Worm (Caenorhabditis elegans): ENCODE data around the gene zhit-2.

zhit-2 gene

ce11 chrIII:4230092-4230491, 14.1 kb downstream of the zhit-2 start:
- TF ChIP-seq ceh-13 (GFP tag; optimal IDR thresholded peaks at IDR 0.05) (no peak), ets-7 (tag; optimal IDR thresholded peaks at IDR 0.05) (no peak), tra-4 (tag; optimal IDR thresholded peaks at IDR 0.05) (no peak), tbx-11 (GFP tag; IDR thresholded peaks at IDR 0.05) (no peak), hmbx-1 (tag; optimal IDR thresholded peaks at IDR 0.05) (no peak), scrt-1 (GFP tag; IDR thresholded peaks at IDR 0.05) (no peak), flt-1 (GFP tag; IDR thresholded peaks at IDR 0.05) (no peak), hnd-1 (tag; optimal IDR thresholded peaks at IDR 0.05) (no peak), hmg-4 (GFP tag; optimal IDR thresholded peaks at IDR 0.05) (no peak)

- TF ChIP-seq tra-4 (tag; optimal IDR thresholded peaks at IDR 0.05): no peak
- no peak for TF ChIP-seq hmg-4 (GFP tag; optimal IDR thresholded peaks at IDR 0.05)
- no peak for TF ChIP-seq pes-1 (GFP tag; IDR thresholded peaks at IDR 0.05)
These were observed 15.3 kb downstream of the zhit-2 start, which contains the start of gene F43C1.5 for ce11 chrIII:4228841-4229240. Gene F43C1.5 (plus strand): TSS chrIII:4229141.

ce11 chrIII:4228008-4228407, 16.2 kb downstream of the zhit-2 start, which contains the start of gene mpk-1:
Gene mpk-1 (minus strand): TSS chrIII:4228108.
- no peak for TF ChIP-seq flt-1 (GFP tag; IDR thresholded peaks at IDR 0.05)
- no peak for TF ChIP-seq hmbx-1 (tag; optimal IDR thresholded peaks at IDR 0.05)
- TF ChIP-seq scrt-1 (GFP tag; IDR thresholded peaks at IDR 0.05): no peak
- TF ChIP-seq tbx-11 (GFP tag; IDR thresholded peaks at IDR 0.05): no peak
- TF ChIP-seq ceh-13 (GFP tag; optimal IDR thresholded peaks at IDR 0.05): no peak
- no peak for TF ChIP-seq aly-1 (tag; optimal IDR thresholded peaks at IDR 0.05)
- TF ChIP-seq F13C5.2 (tag; optimal IDR thresholded peaks at IDR 0.05): no peak
- no peak for TF ChIP-seq B0310.2 (tag; optimal IDR thresholded peaks at IDR 0.05)
- TF ChIP-seq hnd-1 (tag; optimal IDR thresholded peaks at IDR 0.05): no peak
- no peak for TF ChIP-seq ets-7 (tag; optimal IDR thresholded peaks at IDR 0.05)
- no peak for TF ChIP-seq ama-1 (optimal IDR thresholded peaks at IDR 0.05)
- TF ChIP-seq pes-1 (GFP tag; IDR thresholded peaks at IDR 0.05): no peak
- TF ChIP-seq sea-1 (GFP tag; conservative IDR thresholded peaks at IDR 0.05): no peak
- TF ChIP-seq ceh-36 (tag; optimal IDR thresholded peaks at IDR 0.05): no peak
- TF ChIP-seq tra-4 (tag; optimal IDR thresholded peaks at IDR 0.05): no peak
- no peak for TF ChIP-seq hmg-4 (GFP tag; optimal IDR thresholded peaks at IDR 0.05)
- no peak for TF ChIP-seq tbx-37 (GFP tag; conservative IDR thresholded peaks at IDR 0.05)

DNA sequence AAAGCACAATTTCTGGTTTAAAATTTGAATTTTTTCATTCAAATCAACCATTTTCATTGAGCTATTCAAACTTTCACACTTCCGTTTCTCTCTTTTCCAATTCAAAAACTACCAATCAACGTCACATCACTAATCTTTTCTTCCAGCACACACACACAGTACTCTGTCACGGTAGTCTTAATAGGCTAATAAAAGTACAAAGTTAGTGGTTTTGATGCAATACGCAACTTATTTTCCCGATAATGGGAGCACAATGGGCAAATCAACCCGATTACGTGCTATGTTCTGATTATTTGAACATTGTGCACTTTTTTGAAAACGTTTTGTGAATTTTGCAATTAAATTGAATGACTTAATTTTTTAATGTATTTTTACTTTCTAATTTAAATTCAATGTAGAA, 16.8 kb downstream of the zhit-2 start:
- TF ChIP-seq F13C5.2 (tag; optimal IDR thresholded peaks at IDR 0.05): no peak
- TF ChIP-seq hnd-1 (tag; optimal IDR thresholded peaks at IDR 0.05): no peak
- TF ChIP-seq tbx-11 (GFP tag; IDR thresholded peaks at IDR 0.05): no peak
- TF ChIP-seq ama-1 (optimal IDR thresholded peaks at IDR 0.05): no peak
- no peak for TF ChIP-seq flt-1 (GFP tag; IDR thresholded peaks at IDR 0.05)
- TF ChIP-seq scrt-1 (GFP tag; IDR thresholded peaks at IDR 0.05): no peak
- no peak for TF ChIP-seq hmg-4 (GFP tag; optimal IDR thresholded peaks at IDR 0.05)
- no peak for TF ChIP-seq tra-4 (tag; optimal IDR thresholded peaks at IDR 0.05)
- TF ChIP-seq pes-1 (GFP tag; IDR thresholded peaks at IDR 0.05): no peak
- no peak for TF ChIP-seq ets-7 (tag; optimal IDR thresholded peaks at IDR 0.05)
- no peak for TF ChIP-seq ceh-36 (tag; optimal IDR thresholded peaks at IDR 0.05)
- no peak for TF ChIP-seq ceh-13 (GFP tag; optimal IDR thresholded peaks at IDR 0.05)
- no peak for TF ChIP-seq aly-1 (tag; optimal IDR thresholded peaks at IDR 0.05)
- no peak for TF ChIP-seq sea-1 (GFP tag; conservative IDR thresholded peaks at IDR 0.05)
- no peak for TF ChIP-seq hmbx-1 (tag; optimal IDR thresholded peaks at IDR 0.05)
- TF ChIP-seq tbx-37 (GFP tag; conservative IDR thresholded peaks at IDR 0.05): no peak
- TF ChIP-seq B0310.2 (tag; optimal IDR thresholded peaks at IDR 0.05): no peak

ce11 chrIII:4224722-4225121, 19.5 kb downstream of the zhit-2 start:
- TF ChIP-seq B0310.2 (tag; optimal IDR thresholded peaks at IDR 0.05) (no peak), ceh-13 (GFP tag; optimal IDR thresholded peaks at IDR 0.05) (no peak), pes-1 (GFP tag; IDR thresholded peaks at IDR 0.05) (no peak), hnd-1 (tag; optimal IDR thresholded peaks at IDR 0.05) (no peak), hmg-4 (GFP tag; optimal IDR thresholded peaks at IDR 0.05) (no peak), aly-1 (tag; optimal IDR thresholded peaks at IDR 0.05) (no peak), tbx-11 (GFP tag; IDR thresholded peaks at IDR 0.05) (no peak), ceh-36 (tag; optimal IDR thresholded peaks at IDR 0.05) (no peak), sea-1 (GFP tag; conservative IDR thresholded peaks at IDR 0.05) (no peak), tbx-37 (GFP tag; conservative IDR thresholded peaks at IDR 0.05) (no peak), ets-7 (tag; optimal IDR thresholded peaks at IDR 0.05) (no peak)

DNA sequence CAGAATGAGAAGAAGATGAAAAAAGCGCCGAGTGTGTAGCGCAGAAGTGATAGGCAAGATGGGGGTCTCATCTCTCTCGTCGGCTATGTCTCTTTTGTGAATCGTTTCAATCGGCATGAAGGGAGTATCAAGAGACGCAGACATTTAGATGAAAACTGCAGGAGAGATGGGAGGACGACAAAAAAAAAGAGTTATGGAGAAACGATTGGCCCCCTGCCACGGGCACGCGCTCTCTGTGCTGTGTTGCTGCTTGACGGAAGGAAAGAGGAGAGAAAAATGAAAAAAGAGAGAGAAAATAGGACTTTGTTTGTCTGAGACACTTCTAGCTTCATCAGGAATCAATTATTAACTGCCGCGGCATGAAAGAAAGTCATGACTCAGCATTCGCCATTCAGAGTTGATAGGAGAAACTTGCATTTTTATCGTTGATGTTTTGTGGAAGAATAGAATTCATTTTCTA, 20.5 kb downstream of the zhit-2 start:
- TF ChIP-seq F13C5.2 (tag; optimal IDR thresholded peaks at IDR 0.05) (peak; percentile 42), ceh-13 (GFP tag; optimal IDR thresholded peaks at IDR 0.05) (no peak), flt-1 (GFP tag; IDR thresholded peaks at IDR 0.05) (no peak), aly-1 (tag; optimal IDR thresholded peaks at IDR 0.05) (no peak), sea-1 (GFP tag; conservative IDR thresholded peaks at IDR 0.05) (no peak), tbx-11 (GFP tag; IDR thresholded peaks at IDR 0.05) (no peak), tbx-37 (GFP tag; conservative IDR thresholded peaks at IDR 0.05) (no peak), ets-7 (tag; optimal IDR thresholded peaks at IDR 0.05) (no peak), pes-1 (GFP tag; IDR thresholded peaks at IDR 0.05) (no peak), hnd-1 (tag; optimal IDR thresholded peaks at IDR 0.05) (no peak), ama-1 (optimal IDR thresholded peaks at IDR 0.05) (no peak), B0310.2 (tag; optimal IDR thresholded peaks at IDR 0.05) (no peak), hmg-4 (GFP tag; optimal IDR thresholded peaks at IDR 0.05) (peak; percentile 70), ceh-36 (tag; optimal IDR thresholded peaks at IDR 0.05) (no peak), hmbx-1 (tag; optimal IDR thresholded peaks at IDR 0.05) (no peak), tra-4 (tag; optimal IDR thresholded peaks at IDR 0.05) (no peak), scrt-1 (GFP tag; IDR thresholded peaks at IDR 0.05) (no peak)

DNA sequence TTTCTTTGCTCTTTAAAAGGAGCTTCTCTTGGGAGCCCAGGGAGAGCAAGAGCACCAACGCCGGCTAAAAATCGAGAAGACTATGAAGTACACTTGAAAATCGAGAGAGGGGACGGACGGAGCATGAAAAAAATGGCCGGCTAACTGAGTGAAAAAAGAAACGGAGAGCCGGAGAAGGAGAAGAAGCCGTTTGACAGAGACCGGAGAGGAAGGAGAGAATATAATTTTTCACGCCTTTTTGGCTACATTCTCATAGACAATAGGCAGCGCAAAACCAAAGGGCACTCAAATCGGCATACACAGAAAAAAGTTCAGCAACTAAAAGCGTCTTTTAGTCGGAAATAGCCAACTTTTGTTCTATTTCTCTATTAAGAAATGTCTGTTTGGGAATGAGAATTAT, 22.7 kb downstream of the zhit-2 start:
- TF ChIP-seq sea-1 (GFP tag; conservative IDR thresholded peaks at IDR 0.05) (no peak), ceh-36 (tag; optimal IDR thresholded peaks at IDR 0.05) (no peak), ama-1 (optimal IDR thresholded peaks at IDR 0.05) (no peak), tra-4 (tag; optimal IDR thresholded peaks at IDR 0.05) (no peak), F13C5.2 (tag; optimal IDR thresholded peaks at IDR 0.05) (no peak), ets-7 (tag; optimal IDR thresholded peaks at IDR 0.05) (no peak), tbx-37 (GFP tag; conservative IDR thresholded peaks at IDR 0.05) (no peak), aly-1 (tag; optimal IDR thresholded peaks at IDR 0.05) (no peak), tbx-11 (GFP tag; IDR thresholded peaks at IDR 0.05) (no peak), hmbx-1 (tag; optimal IDR thresholded peaks at IDR 0.05) (no peak)
